Fruit fly (Drosophila melanogaster) whole organism, prepupa: ENCODE measurements around the gene rdgB.

Source experiments
- CG11294 ChIP-seq: fragments of 200-800 bp; sonication (Bioruptor generic); IDR thresholded peaks from 2 replicates; pipeline ENCODE4 v1.3.6; 2022; ENCODE audit warnings: missing biosample characterization, missing genetic modification characterization
- CG15336 ChIP-seq: fragments of 200-800 bp; sonication (Bioruptor generic); IDR thresholded peaks from 2 replicates; pipeline ENCODE4 v1.3.6; 2022; ENCODE audit warnings: missing biosample characterization, missing genetic modification characterization
- Eip75B ChIP-seq: fragments of 200-800 bp; sonication (Bioruptor generic); optimal IDR thresholded peaks from 3 replicates; lab custom pipeline; 2016; ENCODE audit warnings: missing biosample characterization, missing genetic modification characterization
- Lpt ChIP-seq: fragments of 200-800 bp; sonication (Bioruptor generic); optimal IDR thresholded peaks from 3 replicates; lab custom pipeline; 2016; ENCODE audit warnings: missing biosample characterization, missing genetic modification characterization
- Met ChIP-seq: fragments of 200-800 bp; sonication (Bioruptor generic); optimal IDR thresholded peaks from 3 replicates; lab custom pipeline; 2016; ENCODE audit warnings: missing biosample characterization, missing genetic modification characterization
- Sox14 ChIP-seq: fragments of 200-800 bp; sonication (Bioruptor generic); optimal IDR thresholded peaks from 3 replicates; lab custom pipeline; 2016; ENCODE audit warnings: missing biosample characterization, missing genetic modification characterization
- dsx ChIP-seq: fragments of 200-800 bp; optimal IDR thresholded peaks from 3 replicates; lab custom pipeline; 2019; ENCODE audit warnings: missing biosample characterization, mild to moderate bottlenecking, missing genetic modification characterization, moderate library complexity; ENCODE audit not compliant: poor library complexity, severe bottlenecking
- fd59A ChIP-seq: fragments of 200-800 bp; sonication (Bioruptor generic); optimal IDR thresholded peaks from 2 replicates; lab custom pipeline; 2017; ENCODE audit warnings: missing biosample characterization, mild to moderate bottlenecking, missing genetic modification characterization, missing genetic modification reagents
- fd85E ChIP-seq: fragments of 200-800 bp; sonication (Bioruptor generic); optimal IDR thresholded peaks from 3 replicates; lab custom pipeline; 2016; ENCODE audit warnings: missing biosample characterization, missing genetic modification characterization
- pdm3 ChIP-seq: fragments of 200-800 bp; sonication (Bioruptor generic); optimal IDR thresholded peaks from 3 replicates; lab custom pipeline; 2016; ENCODE audit warnings: missing biosample characterization, missing genetic modification characterization
- spab ChIP-seq: fragments of 200-800 bp; sonication (Bioruptor generic); optimal IDR thresholded peaks from 2 replicates; lab custom pipeline; 2017; ENCODE audit warnings: missing biosample characterization, mild to moderate bottlenecking, missing genetic modification characterization, missing genetic modification reagents
- ss ChIP-seq, 2 experiments: fragments of 200-800 bp; sonication (Bioruptor generic); optimal IDR thresholded peaks; 2 replicates in 1 of 2; 3 replicates in 1 of 2; lab custom pipeline; 2017 to 2018; ENCODE audit warnings: mild to moderate bottlenecking in 2 of 2, missing biosample characterization in 2 of 2, missing genetic modification characterization in 2 of 2, moderate library complexity in 1 of 2

dm6 chrX:13739411-13739888 lies 23.1 kb upstream of the rdgB start, which contains the start of gene CG11151:
- peak; percentile 91 for TF ChIP-seq spab
- peak; percentile 89 for TF ChIP-seq fd85E (GFP tag; lab: Kevin White, UChicago)
- peak; percentile 95 to 96 for TF ChIP-seq ss (GFP tag; optimal IDR thresholded peaks at IDR 0.05; lab: Kevin White, UChicago)
- TF ChIP-seq Eip75B (GFP tag; lab: Kevin White, UChicago) = peak; percentile 97
- TF ChIP-seq pdm3 (GFP tag; lab: Kevin White, UChicago) = peak; percentile 98
- TF ChIP-seq Lpt (GFP tag; lab: Kevin White, UChicago) = peak; percentile 96
- peak; percentile 94 for TF ChIP-seq CG11294 (GFP tag; lab: Robert Waterston, UW)
- peak; percentile 95 for TF ChIP-seq dsx
- TF ChIP-seq CG15336 (GFP tag; lab: Robert Waterston, UW) = peak; percentile 98
- TF ChIP-seq fd59A (GFP tag; lab: Kevin White, UChicago) = peak; percentile 94
- TF ChIP-seq Met = peak; percentile 98
- peak; percentile 98 for TF ChIP-seq Sox14 (GFP tag; lab: Kevin White, UChicago)
